Fruit fly (Drosophila melanogaster) whole organism, embryonic: ENCODE results near the gene Hgsnat.
A peak's percentile ranks its signal among the peaks of the same experiment; 100 is the strongest.

Experiments
- Abd-B ChIP-seq: fragments of 200-800 bp; sonication (Bioruptor generic); optimal IDR thresholded peaks from 2 replicates; lab custom pipeline; 2018; ENCODE audit warnings: missing biosample characterization, mild to moderate bottlenecking, missing genetic modification characterization, moderate library complexity
- Adf1 ChIP-seq: fragments of 200-800 bp; sonication (Bioruptor generic); IDR thresholded peaks from 2 replicates; pipeline ENCODE4 v1.3.6; 2022; ENCODE audit warnings: missing biosample characterization, missing genetic modification characterization
- Bgb ChIP-seq: fragments of 200-800 bp; sonication (Bioruptor generic); IDR thresholded peaks from 2 replicates; pipeline ENCODE4 v1.3.6; 2022; ENCODE audit warnings: missing biosample characterization, missing genetic modification characterization; ENCODE audit not compliant: partially characterized antibody
- Bteb2 ChIP-seq: fragments of 200-800 bp; sonication (Bioruptor generic); optimal IDR thresholded peaks from 2 replicates; lab custom pipeline; 2016; ENCODE audit warnings: missing biosample characterization, missing genetic modification characterization
- C15 ChIP-seq: fragments of 200-800 bp; sonication (Bioruptor generic); IDR thresholded peaks from 3 replicates; pipeline ENCODE4 v1.3.6; 2022; ENCODE audit warnings: missing biosample characterization, missing genetic modification characterization
- CG10209 ChIP-seq: fragments of 200-800 bp; sonication (Bioruptor generic); optimal IDR thresholded peaks from 3 replicates; lab custom pipeline; 2017; ENCODE audit warnings: missing biosample characterization, mild to moderate bottlenecking, missing genetic modification characterization, missing genetic modification reagents
- CG13894 ChIP-seq: fragments of 200-800 bp; sonication (Bioruptor generic); optimal IDR thresholded peaks from 3 replicates; lab custom pipeline; 2018; ENCODE audit warnings: missing biosample characterization, mild to moderate bottlenecking, missing genetic modification characterization, moderate library complexity
- CG15011 ChIP-seq: fragments of 200-800 bp; sonication (Bioruptor generic); optimal IDR thresholded peaks from 3 replicates; lab custom pipeline; 2018; ENCODE audit warnings: missing biosample characterization, mild to moderate bottlenecking, missing genetic modification characterization
- CG15073 ChIP-seq: fragments of 200-800 bp; sonication (Bioruptor generic); optimal IDR thresholded peaks from 2 replicates; lab custom pipeline; 2016; ENCODE audit warnings: missing biosample characterization, missing genetic modification characterization
- CG15269 ChIP-seq: fragments of 200-800 bp; sonication (Bioruptor generic); optimal IDR thresholded peaks from 2 replicates; lab custom pipeline; 2018; ENCODE audit warnings: missing biosample characterization, mild to moderate bottlenecking, missing genetic modification characterization, moderate library complexity
- CG15479 ChIP-seq: fragments of 200-800 bp; sonication (Bioruptor generic); optimal IDR thresholded peaks from 3 replicates; lab custom pipeline; 2019; ENCODE audit warnings: missing biosample characterization, mild to moderate bottlenecking, missing genetic modification characterization, moderate library complexity
- CG17359 ChIP-seq: fragments of 200-800 bp; sonication (Bioruptor generic); optimal IDR thresholded peaks from 3 replicates; lab custom pipeline; 2018; ENCODE audit warnings: missing biosample characterization, mild to moderate bottlenecking, missing genetic modification characterization, moderate library complexity
- CG1832 ChIP-seq: fragments of 200-800 bp; sonication (Bioruptor generic); optimal IDR thresholded peaks from 2 replicates; lab custom pipeline; 2017; ENCODE audit warnings: missing biosample characterization, mild to moderate bottlenecking, missing genetic modification characterization, inconsistent platforms
- CG18619 ChIP-seq: fragments of 200-800 bp; sonication (Bioruptor generic); optimal IDR thresholded peaks from 3 replicates; lab custom pipeline; 2017; ENCODE audit warnings: missing biosample characterization, mild to moderate bottlenecking, missing genetic modification characterization
- CG2202 ChIP-seq: fragments of 200-800 bp; sonication (Bioruptor generic); optimal IDR thresholded peaks from 2 replicates; lab custom pipeline; 2018; ENCODE audit warnings: missing biosample characterization, mild to moderate bottlenecking, missing genetic modification characterization
- CG2678 ChIP-seq: fragments of 200-800 bp; sonication (Bioruptor generic); optimal IDR thresholded peaks from 3 replicates; lab custom pipeline; 2019; ENCODE audit warnings: missing biosample characterization, mild to moderate bottlenecking, missing genetic modification characterization, moderate library complexity
- CG3281 ChIP-seq: fragments of 200-800 bp; sonication (Bioruptor generic); optimal IDR thresholded peaks from 3 replicates; lab custom pipeline; 2017; ENCODE audit warnings: missing biosample characterization, mild to moderate bottlenecking, missing genetic modification characterization
- CG7372 ChIP-seq: fragments of 200-800 bp; sonication (Bioruptor generic); IDR thresholded peaks from 2 replicates; pipeline ENCODE4 v1.3.6; 2022; ENCODE audit warnings: missing biosample characterization, missing genetic modification characterization
- CG8281 ChIP-seq: fragments of 200-800 bp; sonication (Bioruptor generic); optimal IDR thresholded peaks from 2 replicates; lab custom pipeline; 2018; ENCODE audit warnings: missing biosample characterization, mild to moderate bottlenecking, missing genetic modification characterization, moderate library complexity
- D19B ChIP-seq: fragments of 200-800 bp; sonication (Bioruptor generic); optimal IDR thresholded peaks from 2 replicates; lab custom pipeline; 2017; ENCODE audit warnings: missing biosample characterization, mild to moderate bottlenecking, missing genetic modification characterization
- Hand ChIP-seq: fragments of 200-800 bp; sonication (Bioruptor generic); optimal IDR thresholded peaks from 2 replicates; lab custom pipeline; 2017; ENCODE audit warnings: mild to moderate bottlenecking, missing biosample characterization, missing genetic modification reagents, missing genetic modification characterization
- Lpt ChIP-seq: fragments of >200 bp; optimal IDR thresholded peaks from 2 replicates; lab custom pipeline; 2018; ENCODE audit warnings: missing biosample characterization, missing genetic modification characterization
- Meics ChIP-seq: fragments of 200-800 bp; sonication (Bioruptor generic); optimal IDR thresholded peaks from 2 replicates; lab custom pipeline; 2017; ENCODE audit warnings: missing biosample characterization, mild to moderate bottlenecking, missing genetic modification characterization
- NC2α ChIP-seq: fragments of 200-800 bp; sonication (Bioruptor generic); optimal IDR thresholded peaks from 2 replicates; lab custom pipeline; 2016; ENCODE audit warnings: missing biosample characterization, missing genetic modification characterization
- Oli ChIP-seq: fragments of 200-800 bp; sonication (Bioruptor generic); optimal IDR thresholded peaks from 2 replicates; lab custom pipeline; 2018; ENCODE audit warnings: missing biosample characterization, mild to moderate bottlenecking, missing genetic modification characterization, moderate library complexity
- Spps ChIP-seq: fragments of 200-800 bp; sonication (Bioruptor generic); optimal IDR thresholded peaks from 2 replicates; lab custom pipeline; 2018; ENCODE audit warnings: missing biosample characterization, mild to moderate bottlenecking, missing genetic modification characterization
- Vsx1 ChIP-seq: fragments of 200-800 bp; sonication (Bioruptor generic); optimal IDR thresholded peaks from 2 replicates; lab custom pipeline; 2017; ENCODE audit warnings: missing biosample characterization, mild to moderate bottlenecking, missing genetic modification characterization, missing genetic modification reagents
- ab ChIP-seq: fragments of 200-800 bp; sonication (Bioruptor generic); optimal IDR thresholded peaks from 2 replicates; lab custom pipeline; 2016; ENCODE audit warnings: missing biosample characterization, missing genetic modification characterization
- bab2 ChIP-seq: fragments of 200-800 bp; sonication (Bioruptor generic); optimal IDR thresholded peaks from 2 replicates; lab custom pipeline; 2016; ENCODE audit warnings: missing biosample characterization, missing genetic modification characterization
- bigmax ChIP-seq: fragments of 200-800 bp; sonication (Bioruptor generic); optimal IDR thresholded peaks from 2 replicates; lab custom pipeline; 2018; ENCODE audit warnings: missing biosample characterization, mild to moderate bottlenecking, missing genetic modification characterization
- disco-r ChIP-seq: fragments of 200-800 bp; sonication (Bioruptor generic); optimal IDR thresholded peaks from 2 replicates; lab custom pipeline; 2016; ENCODE audit warnings: missing biosample characterization, missing genetic modification characterization
- emc ChIP-seq: fragments of 200-800 bp; sonication (Bioruptor generic); optimal IDR thresholded peaks from 2 replicates; lab custom pipeline; 2016; ENCODE audit warnings: missing biosample characterization, missing genetic modification characterization
- exex ChIP-seq: fragments of 200-800 bp; sonication (Bioruptor generic); optimal IDR thresholded peaks from 4 replicates; lab custom pipeline; 2018; ENCODE audit warnings: missing biosample characterization, mild to moderate bottlenecking, missing genetic modification characterization, moderate library complexity
- fd3F ChIP-seq: fragments of 200-800 bp; sonication (Bioruptor generic); optimal IDR thresholded peaks from 2 replicates; lab custom pipeline; 2018; ENCODE audit warnings: missing biosample characterization, mild to moderate bottlenecking, missing genetic modification characterization, moderate library complexity
- gsb ChIP-seq: fragments of 200-800 bp; sonication (Bioruptor generic); IDR thresholded peaks from 2 replicates; pipeline ENCODE4 v1.3.6; 2022; ENCODE audit warnings: missing biosample characterization, missing genetic modification characterization
- hth ChIP-seq: fragments of >200 bp; optimal IDR thresholded peaks from 2 replicates; lab custom pipeline; 2017; ENCODE audit warnings: inconsistent platforms
- inv ChIP-seq: fragments of 200-800 bp; sonication (Bioruptor generic); IDR thresholded peaks from 2 replicates; pipeline ENCODE4 v1.3.6; 2022; ENCODE audit warnings: missing biosample characterization, missing genetic modification characterization; ENCODE audit not compliant: partially characterized antibody
- ken ChIP-seq: fragments of 200-800 bp; sonication (Bioruptor generic); IDR thresholded peaks from 3 replicates; pipeline ENCODE4 v1.3.6; 2022; ENCODE audit warnings: missing biosample characterization, missing genetic modification characterization
- klu ChIP-seq: fragments of 200-800 bp; sonication (Bioruptor generic); IDR thresholded peaks from 2 replicates; pipeline ENCODE4 v1.3.6; 2022; ENCODE audit warnings: missing biosample characterization, missing genetic modification characterization
- lola ChIP-seq, 3 experiments: fragments of >200 bp in 2 of 3; fragments of 200-800 bp in 1 of 3; sonication (Bioruptor generic) in 1 of 3; optimal IDR thresholded peaks; 2 replicates each; lab custom pipeline; 2017 to 2019; ENCODE audit warnings: missing biosample characterization in 3 of 3, missing genetic modification characterization in 3 of 3, mild to moderate bottlenecking in 1 of 3, moderate library complexity in 1 of 3
- onecut ChIP-seq: fragments of 200-800 bp; sonication (Bioruptor generic); IDR thresholded peaks from 2 replicates; pipeline ENCODE4 v1.3.6; 2022; ENCODE audit warnings: missing biosample characterization, missing genetic modification characterization
- otp ChIP-seq: fragments of 200-800 bp; sonication (Bioruptor generic); IDR thresholded peaks from 3 replicates; pipeline ENCODE4, ENCODE4 v1.3.6; 2022; ENCODE audit warnings: missing biosample characterization, missing genetic modification characterization
- pros ChIP-seq: fragments of 200-800 bp; sonication (Bioruptor generic); optimal IDR thresholded peaks from 3 replicates; lab custom pipeline; 2019; ENCODE audit warnings: missing biosample characterization, mild to moderate bottlenecking, missing genetic modification characterization, moderate library complexity
- repo ChIP-seq: fragments of 200-800 bp; sonication (Bioruptor generic); optimal IDR thresholded peaks from 2 replicates; lab custom pipeline; 2016; ENCODE audit warnings: missing biosample characterization, missing genetic modification characterization
- ro ChIP-seq: fragments of 200-800 bp; sonication (Bioruptor generic); IDR thresholded peaks from 2 replicates; pipeline ENCODE4 v1.3.6; 2022; ENCODE audit warnings: missing biosample characterization, missing genetic modification characterization
- sd ChIP-seq: fragments of 200-800 bp; sonication (Bioruptor generic); optimal IDR thresholded peaks from 3 replicates; lab custom pipeline; 2018; ENCODE audit warnings: missing biosample characterization, mild to moderate bottlenecking, missing genetic modification characterization, moderate library complexity
- sens ChIP-seq: fragments of 200-800 bp; sonication (Bioruptor generic); peaks from one replicate; lab custom pipeline; 2016; ENCODE audit warnings: missing biosample characterization, missing genetic modification characterization
- stc ChIP-seq: fragments of 200-800 bp; sonication (Bioruptor generic); IDR thresholded peaks from 2 replicates; pipeline ENCODE4 v1.3.6; 2022; ENCODE audit warnings: missing biosample characterization, missing genetic modification characterization
- tap ChIP-seq: fragments of 200-800 bp; optimal IDR thresholded peaks from 3 replicates; lab custom pipeline; 2019; ENCODE audit warnings: missing biosample characterization, mild to moderate bottlenecking, missing genetic modification characterization, moderate library complexity
- tx ChIP-seq: fragments of 200-800 bp; sonication (Bioruptor generic); optimal IDR thresholded peaks from 2 replicates; lab custom pipeline; 2016; ENCODE audit warnings: missing biosample characterization, missing genetic modification characterization
- zen ChIP-seq: fragments of 200-800 bp; sonication (Bioruptor generic); optimal IDR thresholded peaks from 3 replicates; lab custom pipeline; 2018; ENCODE audit warnings: missing biosample characterization, mild to moderate bottlenecking, missing genetic modification characterization, moderate library complexity

The Hgsnat gene

DNA sequence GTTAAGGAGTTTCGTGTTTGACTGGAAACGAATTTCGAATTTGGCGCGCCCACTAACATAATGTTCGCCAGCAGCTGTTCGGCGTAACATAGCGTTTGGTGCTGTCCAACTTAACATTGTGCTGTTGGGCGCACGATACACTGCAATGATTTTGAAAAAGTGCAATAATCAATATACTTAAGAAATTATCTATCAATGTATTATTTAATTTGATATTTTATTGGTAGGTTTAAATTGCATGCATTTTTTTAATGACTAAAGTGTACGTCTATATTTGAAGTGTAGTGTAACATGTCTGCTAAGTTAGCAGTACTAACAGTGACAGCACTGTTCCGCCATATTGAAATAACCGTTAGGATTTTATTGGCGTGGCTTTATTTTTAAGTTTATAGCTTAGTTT lies 12.0 kb upstream of the Hgsnat start, which contains the start of gene CG6927 (continued):
- peak; percentile 35 for TF ChIP-seq CG3281 (GFP tag; lab: Kevin White, UChicago)
- peak; percentile 69 for TF ChIP-seq CG10209 (GFP tag; lab: Kevin White, UChicago)
- TF ChIP-seq stc (GFP tag; lab: Robert Waterston, UW) = peak; percentile 92
- peak; percentile 94 for TF ChIP-seq sens (GFP tag; lab: Kevin White, UChicago)
- no peak for TF ChIP-seq Spps (tag; lab: Kevin White, UChicago)
- TF ChIP-seq onecut (GFP tag; lab: Robert Waterston, UW) = peak; percentile 65
- TF ChIP-seq Abd-B (GFP tag; lab: Kevin White, UChicago) = peak; percentile 56
- no peak for TF ChIP-seq Vsx1 (GFP tag; lab: Kevin White, UChicago)
- peak; percentile 74 for TF ChIP-seq klu (GFP tag; lab: Robert Waterston, UW)
- peak; percentile 85 for TF ChIP-seq CG7372
- peak; percentile 75 for TF ChIP-seq CG8281 (tag; lab: Kevin White, UChicago)
- no peak for TF ChIP-seq NC2α
- TF ChIP-seq tap = peak; percentile 39
- TF ChIP-seq D19B (GFP tag; lab: Kevin White, UChicago) = peak; percentile 9
- peak; percentile 79 for TF ChIP-seq CG2678 (tag; lab: Kevin White, UChicago)
- no peak for TF ChIP-seq emc (GFP tag; lab: Kevin White, UChicago)
- TF ChIP-seq Lpt (GFP tag; lab: Kevin White, UChicago) = no peak
- no peak for TF ChIP-seq pros (GFP tag; lab: Kevin White, UChicago)
- no peak for TF ChIP-seq disco-r (GFP tag; lab: Kevin White, UChicago)
- TF ChIP-seq CG15269 = peak; percentile 72
- peak; percentile 77 for TF ChIP-seq ro
- peak; percentile 86 for TF ChIP-seq ken (GFP tag; lab: Robert Waterston, UW)
- no peak for TF ChIP-seq CG15073
- no peak for TF ChIP-seq inv (GFP tag; lab: Robert Waterston, UW)
- peak; percentile 55 for TF ChIP-seq fd3F
- peak; percentile 6 for TF ChIP-seq CG2202 (tag; lab: Kevin White, UChicago)
- TF ChIP-seq bigmax = no peak
- TF ChIP-seq Bteb2 = no peak
- TF ChIP-seq hth (lab: Kevin White, UChicago) = no peak
- TF ChIP-seq CG15479 (GFP tag; lab: Kevin White, UChicago) = no peak
- peak; percentile 50 for TF ChIP-seq Oli
- TF ChIP-seq sd (tag; lab: Kevin White, UChicago) = no peak
- TF ChIP-seq CG1832 = no peak
- peak; percentile 57 for TF ChIP-seq Adf1 (GFP tag; lab: Robert Waterston, UW)
- peak; percentile 69 for TF ChIP-seq CG17359
- no peak for TF ChIP-seq C15
- TF ChIP-seq exex (tag; lab: Kevin White, UChicago) = no peak
- no peak for TF ChIP-seq ab (GFP tag; lab: Kevin White, UChicago)
- peak; percentile 33 for TF ChIP-seq CG18619 (GFP tag; lab: Kevin White, UChicago)
- TF ChIP-seq gsb = peak; percentile 44
- TF ChIP-seq otp = peak; percentile 87
- TF ChIP-seq Meics (GFP tag; lab: Kevin White, UChicago) = peak; percentile 61
- no peak for TF ChIP-seq tx (GFP tag; lab: Kevin White, UChicago)
- TF ChIP-seq zen (tag; lab: Kevin White, UChicago) = peak; percentile 55
- peak; percentile 3 for TF ChIP-seq CG15011 (GFP tag; lab: Kevin White, UChicago)
- TF ChIP-seq repo (GFP tag; lab: Kevin White, UChicago) = no peak
- TF ChIP-seq bab2 (GFP tag; lab: Kevin White, UChicago) = no peak
- no peak for TF ChIP-seq CG13894 (tag; lab: Kevin White, UChicago)
- peak in 1 of 3 experiments; percentile 61 for TF ChIP-seq lola (GFP tag; optimal IDR thresholded peaks at IDR 0.05; lab: Kevin White, UChicago)
- TF ChIP-seq Hand (GFP tag; lab: Kevin White, UChicago) = no peak
- TF ChIP-seq Bgb (GFP tag; lab: Robert Waterston, UW) = no peak
